Fruit fly (Drosophila melanogaster) whole organism, embryonic: ENCODE measurements around the gene P5CDh1.

ENCODE experiments used
- Adf1 ChIP-seq: fragments of 200-800 bp; sonication (Bioruptor generic); IDR thresholded peaks from 2 replicates; pipeline ENCODE4 v1.3.6; 2022; ENCODE audit warnings: missing biosample characterization, missing genetic modification characterization
- Antp ChIP-seq: fragments of 200-800 bp; sonication (Bioruptor generic); optimal IDR thresholded peaks from 3 replicates; lab custom pipeline; 2016; ENCODE audit warnings: missing biosample characterization, missing genetic modification characterization
- Bdp1 ChIP-seq: fragments of 200-800 bp; sonication (Bioruptor generic); optimal IDR thresholded peaks from 3 replicates; lab custom pipeline; 2016; ENCODE audit warnings: missing biosample characterization, missing genetic modification characterization
- Bteb2 ChIP-seq: fragments of 200-800 bp; sonication (Bioruptor generic); optimal IDR thresholded peaks from 2 replicates; lab custom pipeline; 2016; ENCODE audit warnings: missing biosample characterization, missing genetic modification characterization
- CG10267 ChIP-seq: fragments of 200-800 bp; sonication (Bioruptor generic); optimal IDR thresholded peaks from 2 replicates; lab custom pipeline; 2018; ENCODE audit warnings: missing biosample characterization, mild to moderate bottlenecking, missing genetic modification characterization, moderate library complexity
- CG11504 ChIP-seq: fragments of 200-800 bp; sonication (Bioruptor generic); optimal IDR thresholded peaks from 3 replicates; lab custom pipeline; 2019; ENCODE audit warnings: missing biosample characterization, mild to moderate bottlenecking, missing genetic modification characterization, moderate library complexity
- CG12299 ChIP-seq: fragments of 200-800 bp; sonication (Bioruptor generic); optimal IDR thresholded peaks from 2 replicates; lab custom pipeline; 2018; ENCODE audit warnings: missing biosample characterization, mild to moderate bottlenecking, missing genetic modification characterization
- CG1529 ChIP-seq: fragments of 200-800 bp; sonication (Bioruptor generic); optimal IDR thresholded peaks from 3 replicates; lab custom pipeline; 2018; ENCODE audit warnings: missing biosample characterization, missing genetic modification characterization
- CG15601 ChIP-seq: fragments of 200-800 bp; sonication (Bioruptor generic); optimal IDR thresholded peaks from 3 replicates; lab custom pipeline; 2019; ENCODE audit warnings: missing biosample characterization, mild to moderate bottlenecking, missing genetic modification characterization, moderate library complexity
- CG16779 ChIP-seq: fragments of 200-800 bp; sonication (Bioruptor generic); IDR thresholded peaks from 2 replicates; pipeline ENCODE4 v1.3.6; 2022; ENCODE audit warnings: missing biosample characterization, missing genetic modification characterization
- CG17328 ChIP-seq: fragments of 200-800 bp; sonication (Bioruptor generic); IDR thresholded peaks from 2 replicates; pipeline ENCODE4 v1.3.6; 2022; ENCODE audit warnings: missing biosample characterization, missing genetic modification characterization
- CG18599 ChIP-seq: fragments of 200-800 bp; sonication (Bioruptor generic); optimal IDR thresholded peaks from 3 replicates; lab custom pipeline; 2017; ENCODE audit warnings: missing biosample characterization, missing genetic modification characterization, mild to moderate bottlenecking, moderate library complexity, missing genetic modification reagents
- CG2712 ChIP-seq: fragments of 200-800 bp; optimal IDR thresholded peaks from 3 replicates; lab custom pipeline; 2019; ENCODE audit warnings: missing biosample characterization, mild to moderate bottlenecking, missing genetic modification characterization, moderate library complexity
- CG3281 ChIP-seq: fragments of 200-800 bp; sonication (Bioruptor generic); optimal IDR thresholded peaks from 3 replicates; lab custom pipeline; 2017; ENCODE audit warnings: missing biosample characterization, mild to moderate bottlenecking, missing genetic modification characterization
- CG4360 ChIP-seq: fragments of 200-800 bp; sonication (Bioruptor generic); IDR thresholded peaks from 2 replicates; pipeline ENCODE4 v1.3.6; 2022; ENCODE audit warnings: missing biosample characterization, missing genetic modification characterization
- CG5180 ChIP-seq: fragments of 200-800 bp; sonication (Bioruptor generic); optimal IDR thresholded peaks from 3 replicates; lab custom pipeline; 2017; ENCODE audit warnings: missing biosample characterization, missing genetic modification characterization, mild to moderate bottlenecking, moderate library complexity, missing genetic modification reagents
- CG8944 ChIP-seq: fragments of 200-800 bp; sonication (Bioruptor generic); optimal IDR thresholded peaks from 3 replicates; lab custom pipeline; 2016; ENCODE audit warnings: missing biosample characterization, missing genetic modification characterization
- CkIIα-i1 ChIP-seq: fragments of 200-800 bp; sonication (Bioruptor generic); IDR thresholded peaks from 2 replicates; pipeline ENCODE4 v1.3.6; 2022; ENCODE audit warnings: missing biosample characterization, missing genetic modification characterization
- Dfd ChIP-seq, 2 experiments: fragments of >200 bp; optimal IDR thresholded peaks; 2 replicates each; lab custom pipeline; 2017; ENCODE audit warnings: missing biosample characterization in 2 of 2, missing genetic modification characterization in 2 of 2
- Ets65A ChIP-seq: fragments of 200-800 bp; sonication (Bioruptor generic); peaks from one replicate; lab custom pipeline; 2016; ENCODE audit warnings: missing biosample characterization, missing genetic modification characterization
- HLH4C ChIP-seq: fragments of 200-800 bp; sonication (Bioruptor generic); IDR thresholded peaks from 3 replicates; pipeline ENCODE4 v1.3.6; 2022; ENCODE audit warnings: missing biosample characterization, missing genetic modification characterization; ENCODE audit not compliant: partially characterized antibody
- Hr78 ChIP-seq, 2 experiments: fragments of 200-800 bp in 1 of 2; fragments of >200 bp in 1 of 2; sonication (Bioruptor generic) in 1 of 2; optimal IDR thresholded peaks; 2 replicates each; lab custom pipeline; 2017 to 2019; ENCODE audit warnings: missing biosample characterization in 2 of 2, missing genetic modification characterization in 2 of 2, mild to moderate bottlenecking in 1 of 2, moderate library complexity in 1 of 2
- Lhr ChIP-seq: fragments of 200-800 bp; sonication (Bioruptor generic); optimal IDR thresholded peaks from 3 replicates; lab custom pipeline; 2017; ENCODE audit warnings: mild to moderate bottlenecking, missing biosample characterization, missing genetic modification reagents, missing genetic modification characterization
- Lim3 ChIP-seq: fragments of 200-800 bp; sonication (Bioruptor generic); IDR thresholded peaks from 2 replicates; pipeline ENCODE4 v1.3.6; 2022; ENCODE audit warnings: missing biosample characterization, missing genetic modification characterization
- Meics ChIP-seq: fragments of 200-800 bp; sonication (Bioruptor generic); optimal IDR thresholded peaks from 2 replicates; lab custom pipeline; 2017; ENCODE audit warnings: missing biosample characterization, mild to moderate bottlenecking, missing genetic modification characterization
- Mrtf ChIP-seq: fragments of 200-800 bp; sonication (Bioruptor generic); IDR thresholded peaks from 3 replicates; pipeline ENCODE4 v1.3.6; 2022; ENCODE audit warnings: missing biosample characterization, missing genetic modification characterization
- PHDP ChIP-seq: fragments of 200-800 bp; sonication (Bioruptor generic); optimal IDR thresholded peaks from 3 replicates; lab custom pipeline; 2018; ENCODE audit warnings: missing biosample characterization, mild to moderate bottlenecking, missing genetic modification characterization, moderate library complexity
- Ravus ChIP-seq: fragments of 200-800 bp; sonication (Bioruptor generic); IDR thresholded peaks from 2 replicates; pipeline ENCODE4 v1.3.6; 2022; ENCODE audit warnings: missing biosample characterization, missing genetic modification characterization
- Side ChIP-seq: fragments of 200-800 bp; sonication (Bioruptor generic); optimal IDR thresholded peaks from 2 replicates; lab custom pipeline; 2016; ENCODE audit warnings: missing biosample characterization, missing genetic modification characterization
- al ChIP-seq: fragments of 200-800 bp; sonication (Bioruptor generic); IDR thresholded peaks from 2 replicates; pipeline ENCODE4 v1.3.6; 2022; ENCODE audit warnings: missing biosample characterization, missing genetic modification characterization
- caup ChIP-seq: fragments of 200-800 bp; sonication (Bioruptor generic); optimal IDR thresholded peaks from 3 replicates; lab custom pipeline; 2017; ENCODE audit warnings: missing biosample characterization, mild to moderate bottlenecking, missing genetic modification characterization, moderate library complexity; ENCODE audit not compliant: severe bottlenecking
- chinmo ChIP-seq: fragments of 200-800 bp; sonication (Bioruptor generic); IDR thresholded peaks from 4 replicates; pipeline ENCODE4 v1.3.6; 2022; ENCODE audit warnings: missing biosample characterization, missing genetic modification characterization; ENCODE audit not compliant: partially characterized antibody
- crol ChIP-seq: fragments of 200-800 bp; sonication (Bioruptor generic); IDR thresholded peaks from 2 replicates; pipeline ENCODE4 v1.3.6; 2022; ENCODE audit warnings: missing biosample characterization, missing genetic modification characterization
- crp ChIP-seq, 2 experiments: fragments of 200-800 bp; sonication (Bioruptor generic); optimal IDR thresholded peaks; 2 replicates in 1 of 2; 3 replicates in 1 of 2; lab custom pipeline; 2017; ENCODE audit warnings: missing biosample characterization in 2 of 2, missing genetic modification characterization in 2 of 2, mild to moderate bottlenecking in 1 of 2, moderate library complexity in 1 of 2
- eve ChIP-seq, 2 experiments: fragments of >200 bp; optimal IDR thresholded peaks; 2 replicates each; lab custom pipeline; 2017; ENCODE audit warnings: missing biosample characterization in 2 of 2, missing genetic modification characterization in 2 of 2
- gfzf ChIP-seq: fragments of 200-800 bp; sonication (Bioruptor generic); optimal IDR thresholded peaks from 2 replicates; lab custom pipeline; 2016; ENCODE audit warnings: missing biosample characterization, mild to moderate bottlenecking, missing genetic modification characterization, moderate library complexity
- gro ChIP-seq: fragments of 200-800 bp; sonication (Bioruptor generic); optimal IDR thresholded peaks from 2 replicates; lab custom pipeline; 2016; ENCODE audit warnings: missing biosample characterization, missing genetic modification characterization
- ham ChIP-seq: fragments of 200-800 bp; sonication (Bioruptor generic); IDR thresholded peaks from 2 replicates; pipeline ENCODE4 v1.3.6; 2022; ENCODE audit warnings: missing biosample characterization, missing genetic modification characterization
- her ChIP-seq: fragments of 200-800 bp; sonication (Bioruptor generic); optimal IDR thresholded peaks from 2 replicates; lab custom pipeline; 2016; ENCODE audit warnings: missing biosample characterization, missing genetic modification characterization
- jing ChIP-seq: fragments of 200-800 bp; sonication (Bioruptor generic); optimal IDR thresholded peaks from 2 replicates; lab custom pipeline; 2018; ENCODE audit warnings: missing biosample characterization, mild to moderate bottlenecking, missing genetic modification characterization
- nmo ChIP-seq: fragments of 200-800 bp; sonication (Bioruptor generic); optimal IDR thresholded peaks from 2 replicates; lab custom pipeline; 2018; ENCODE audit warnings: missing biosample characterization, mild to moderate bottlenecking, missing genetic modification characterization, moderate library complexity
- odd ChIP-seq: fragments of 200-800 bp; sonication (Bioruptor generic); optimal IDR thresholded peaks from 2 replicates; lab custom pipeline; 2017; ENCODE audit warnings: missing biosample characterization, mild to moderate bottlenecking, missing genetic modification characterization
- otp ChIP-seq: fragments of 200-800 bp; sonication (Bioruptor generic); IDR thresholded peaks from 3 replicates; pipeline ENCODE4, ENCODE4 v1.3.6; 2022; ENCODE audit warnings: missing biosample characterization, missing genetic modification characterization
- pan ChIP-seq, 4 experiments: fragments of >200 bp in 3 of 4; fragments of 200-800 bp in 1 of 4; sonication (Bioruptor generic) in 1 of 4; optimal IDR thresholded peaks in 3 of 4; IDR thresholded peaks in 1 of 4; 2 replicates each; pipeline versions ENCODE4 v1.3.6 to Lab custom; 2017 to 2022; ENCODE audit warnings: missing biosample characterization in 2 of 4, missing genetic modification characterization in 2 of 4, mixed read lengths in 1 of 4
- pho ChIP-seq: fragments of 200-800 bp; sonication (Bioruptor generic); optimal IDR thresholded peaks from 2 replicates; lab custom pipeline; 2016; ENCODE audit warnings: missing biosample characterization, missing genetic modification characterization
- psq ChIP-seq: fragments of 200-800 bp; sonication (Bioruptor generic); optimal IDR thresholded peaks from 2 replicates; lab custom pipeline; 2017; ENCODE audit warnings: missing biosample characterization, missing genetic modification characterization
- so ChIP-seq: fragments of 200-800 bp; sonication (Bioruptor generic); IDR thresholded peaks from 3 replicates; pipeline ENCODE4 v1.3.6; 2022; ENCODE audit warnings: missing biosample characterization, missing genetic modification characterization
- ssp ChIP-seq: fragments of 200-800 bp; sonication (Bioruptor generic); IDR thresholded peaks from 2 replicates; pipeline ENCODE4 v1.3.6; 2022; ENCODE audit warnings: missing biosample characterization, missing genetic modification characterization
- tx ChIP-seq: fragments of 200-800 bp; sonication (Bioruptor generic); optimal IDR thresholded peaks from 2 replicates; lab custom pipeline; 2016; ENCODE audit warnings: missing biosample characterization, missing genetic modification characterization
- wor ChIP-seq: fragments of 200-800 bp; sonication (Bioruptor generic); IDR thresholded peaks from 2 replicates; pipeline ENCODE4 v1.3.6; 2022; ENCODE audit warnings: missing biosample characterization, missing genetic modification characterization

The P5CDh1 gene

DNA sequence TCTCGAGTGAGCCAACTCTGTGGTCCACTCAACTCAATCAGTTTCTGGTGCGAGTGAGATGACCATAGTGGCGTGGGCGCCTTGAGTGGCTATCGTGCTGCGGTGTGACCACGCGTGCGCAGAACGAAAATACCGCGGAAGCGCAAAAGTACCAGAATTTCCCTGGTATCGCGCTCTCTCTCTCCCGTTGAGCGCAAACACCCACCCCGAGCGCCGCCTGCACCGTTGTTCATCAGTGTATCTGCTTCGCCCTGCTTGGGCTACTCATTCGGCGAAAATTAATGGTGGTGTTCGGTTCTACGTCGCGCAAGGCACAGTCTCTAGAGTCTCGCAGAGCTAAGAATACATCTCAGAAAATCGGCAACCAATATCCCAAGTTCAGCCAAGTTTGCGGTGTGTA is 38.2 kb upstream of the P5CDh1 start (continued):
- TF ChIP-seq Dfd (GFP tag; optimal IDR thresholded peaks at IDR 0.05; lab: Kevin White, UChicago) (no peak), caup (GFP tag; lab: Kevin White, UChicago) (peak; percentile 48), CG1529 (GFP tag; lab: Kevin White, UChicago) (no peak), CG12299 (no peak), Bteb2 (GFP tag; lab: Kevin White, UChicago) (no peak), CG15601 (tag; lab: Kevin White, UChicago) (no peak), Side (GFP tag; lab: Kevin White, UChicago) (peak; percentile 37), Hr78 (GFP tag; optimal IDR thresholded peaks at IDR 0.05; lab: Kevin White, UChicago) (no peak), jing (GFP tag; lab: Kevin White, UChicago) (no peak), CG11504 (tag; lab: Kevin White, UChicago) (peak; percentile 56), odd (GFP tag; lab: Kevin White, UChicago) (peak; percentile 19), pan (optimal IDR thresholded peaks at IDR 0.05; lab: Kevin White, UChicago) (no peak), pan (GFP tag; optimal IDR thresholded peaks at IDR 0.05 in 1 of 2, IDR thresholded peaks at IDR 0.05 in 1 of 2) (peak in 1 of 2 experiments; percentile 54), Lhr (GFP tag; lab: Kevin White, UChicago) (peak; percentile 3), CG17328 (GFP tag; lab: Robert Waterston, UW) (peak; percentile 54), Mrtf (GFP tag; lab: Robert Waterston, UW) (no peak), Antp (GFP tag; lab: Kevin White, UChicago) (peak; percentile 11), eve (GFP tag; optimal IDR thresholded peaks at IDR 0.05; lab: Kevin White, UChicago) (no peak), Lim3 (GFP tag; lab: Robert Waterston, UW) (no peak), CG18599 (GFP tag; lab: Kevin White, UChicago) (peak; percentile 61), crol (GFP tag; lab: Robert Waterston, UW) (peak; percentile 95), CG10267 (peak; percentile 31), ham (no peak), CG4360 (GFP tag; lab: Robert Waterston, UW) (peak; percentile 27; the same call in 1 of the 2 replicates), wor (GFP tag; lab: Robert Waterston, UW) (no peak), Meics (GFP tag; lab: Kevin White, UChicago) (no peak), Ravus (GFP tag; lab: Robert Waterston, UW) (no peak), chinmo (peak; percentile 97), gfzf (peak; percentile 87), Adf1 (GFP tag; lab: Robert Waterston, UW) (peak; percentile 42; the same call in 1 of the 2 replicates), HLH4C (GFP tag; lab: Robert Waterston, UW) (peak; percentile 68), CkIIα-i1 (GFP tag; lab: Robert Waterston, UW) (no peak), CG2712 (peak; percentile 26), tx (GFP tag; lab: Kevin White, UChicago) (no peak), otp (peak; percentile 38; the same call in 1 of the 3 replicates), psq (GFP tag; lab: Kevin White, UChicago) (peak; percentile 17), PHDP (peak; percentile 2), CG8944 (GFP tag; lab: Kevin White, UChicago) (no peak), CG3281 (GFP tag; lab: Kevin White, UChicago) (peak; percentile 36), CG16779 (GFP tag; lab: Robert Waterston, UW) (no peak), so (GFP tag; lab: Robert Waterston, UW) (peak; percentile 55; the same call in 2 of the 3 replicates), crp (GFP tag; optimal IDR thresholded peaks at IDR 0.05; lab: Kevin White, UChicago) (no peak), al (GFP tag; lab: Robert Waterston, UW) (no peak), gro (GFP tag; lab: Kevin White, UChicago) (peak; percentile 9), ssp (no peak), CG5180 (GFP tag; lab: Kevin White, UChicago) (no peak), Bdp1 (GFP tag; lab: Kevin White, UChicago) (peak; percentile 21), Ets65A (GFP tag; lab: Kevin White, UChicago) (no peak), nmo (no peak), pho (GFP tag; lab: Kevin White, UChicago) (peak; percentile 26), her (GFP tag; lab: Kevin White, UChicago) (peak; percentile 59)
